Fruit fly (Drosophila melanogaster) whole organism, wandering third instar larva: ENCODE data around the gene Mettl14.

Experiments
- Abd-B ChIP-seq: fragments of >200 bp; optimal IDR thresholded peaks from 2 replicates; lab custom pipeline; 2017; ENCODE audit warnings: missing biosample characterization, missing genetic modification characterization
- CG32264 ChIP-seq: fragments of 200-800 bp; sonication (Bioruptor generic); optimal IDR thresholded peaks from 2 replicates; lab custom pipeline; 2016; ENCODE audit warnings: missing biosample characterization, missing genetic modification characterization
- CG9705 ChIP-seq: fragments of 200-800 bp; sonication (Bioruptor generic); optimal IDR thresholded peaks from 2 replicates; lab custom pipeline; 2018; ENCODE audit warnings: missing biosample characterization, mild to moderate bottlenecking, missing genetic modification characterization
- CrebA ChIP-seq: fragments of 200-800 bp; sonication (Bioruptor generic); optimal IDR thresholded peaks from 2 replicates; lab custom pipeline; 2016; ENCODE audit warnings: missing biosample characterization, mild to moderate bottlenecking, missing genetic modification characterization, borderline replicate concordance
- Dfd ChIP-seq: fragments of >200 bp; optimal IDR thresholded peaks from 2 replicates; lab custom pipeline; 2017; ENCODE audit warnings: missing biosample characterization, missing genetic modification characterization
- Dif ChIP-seq: fragments of 200-275, 200-300 bp; sonication (Bioruptor generic); optimal IDR thresholded peaks from 2 replicates; lab custom pipeline; 2018; ENCODE audit warnings: missing biosample characterization, missing genetic modification characterization; ENCODE audit not compliant: partially characterized antibody
- GATAd ChIP-seq: sonication (Bioruptor generic); optimal IDR thresholded peaks from 2 replicates; lab custom pipeline; 2016; ENCODE audit warnings: missing biosample characterization, missing genetic modification characterization
- HLH106 ChIP-seq: fragments of 200-800 bp; optimal IDR thresholded peaks from 3 replicates; lab custom pipeline; 2019; ENCODE audit warnings: missing biosample characterization, mild to moderate bottlenecking, missing genetic modification characterization, moderate library complexity
- Hnf4 ChIP-seq: fragments of 200-800 bp; sonication (Bioruptor generic); optimal IDR thresholded peaks from 2 replicates; lab custom pipeline; 2016; ENCODE audit warnings: missing biosample characterization, mild to moderate bottlenecking, missing genetic modification characterization
- Hr78 ChIP-seq: fragments of >200 bp; optimal IDR thresholded peaks from 2 replicates; lab custom pipeline; 2017; ENCODE audit warnings: missing biosample characterization, missing genetic modification characterization
- Hr83 ChIP-seq: fragments of 200-300 bp; sonication (Bioruptor generic); optimal IDR thresholded peaks from 2 replicates; lab custom pipeline; 2016; ENCODE audit warnings: missing biosample characterization, mild to moderate bottlenecking, missing genetic modification characterization, moderate library complexity; ENCODE audit not compliant: poor library complexity, severe bottlenecking
- Jra ChIP-seq: sonication (Bioruptor generic); optimal IDR thresholded peaks from 2 replicates; lab custom pipeline; 2016; ENCODE audit warnings: missing biosample characterization, missing genetic modification characterization
- Mio ChIP-seq: sonication (Bioruptor generic); optimal IDR thresholded peaks from 2 replicates; lab custom pipeline; 2016; ENCODE audit warnings: missing biosample characterization, missing genetic modification characterization
- Myc ChIP-seq: fragments of >200 bp; optimal IDR thresholded peaks from 2 replicates; lab custom pipeline; 2017
- N ChIP-seq: fragments of >200 bp; optimal IDR thresholded peaks from 2 replicates; lab custom pipeline; 2018; ENCODE audit warnings: missing biosample characterization, missing external identifiers, missing genetic modification characterization
- OdsH ChIP-seq: fragments of 200-800 bp; sonication (Bioruptor generic); optimal IDR thresholded peaks from 2 replicates; lab custom pipeline; 2016; ENCODE audit warnings: missing biosample characterization, mild to moderate bottlenecking, missing genetic modification characterization
- Rel ChIP-seq, 2 experiments: fragments of 200-800 bp; sonication (Bioruptor generic) in 1 of 2; optimal IDR thresholded peaks; 2 replicates in 1 of 2; 3 replicates in 1 of 2; lab custom pipeline; 2016 to 2019; ENCODE audit warnings: mild to moderate bottlenecking in 2 of 2, missing biosample characterization in 2 of 2, missing genetic modification characterization in 2 of 2, moderate library complexity in 1 of 2
- Sp1 ChIP-seq: fragments of 200-800 bp; sonication (Bioruptor generic); optimal IDR thresholded peaks from 3 replicates; lab custom pipeline; 2019; ENCODE audit warnings: missing biosample characterization, mild to moderate bottlenecking, missing genetic modification characterization, moderate library complexity
- Vsx2 ChIP-seq: fragments of 200-300, 225-300 bp; sonication (Bioruptor generic); optimal IDR thresholded peaks from 2 replicates; lab custom pipeline; 2018; ENCODE audit warnings: missing biosample characterization, missing genetic modification characterization; ENCODE audit not compliant: partially characterized antibody
- br ChIP-seq: fragments of 200-800 bp; sonication (Bioruptor generic); optimal IDR thresholded peaks from 2 replicates; lab custom pipeline; 2016; ENCODE audit warnings: missing biosample characterization, missing genetic modification characterization
- brk ChIP-seq: fragments of 200-800 bp; sonication (Bioruptor generic); optimal IDR thresholded peaks from 2 replicates; lab custom pipeline; 2016; ENCODE audit warnings: missing biosample characterization, mild to moderate bottlenecking, missing genetic modification characterization
- dl ChIP-seq, 2 experiments: fragments of 175-275, 200-275 bp in 1 of 2; fragments of 200-275 bp in 1 of 2; sonication (Bioruptor generic); optimal IDR thresholded peaks; lab custom pipeline; 2018; ENCODE audit warnings: mild to moderate bottlenecking in 2 of 2, missing biosample characterization in 2 of 2, missing genetic modification characterization in 2 of 2, moderate library complexity in 2 of 2; ENCODE audit not compliant: partially characterized antibody in 2 of 2, insufficient read depth in 1 of 2
- dmrt93B ChIP-seq: fragments of 200-800 bp; sonication (Bioruptor generic); optimal IDR thresholded peaks from 2 replicates; lab custom pipeline; 2018; ENCODE audit warnings: missing biosample characterization, mild to moderate bottlenecking, missing genetic modification characterization
- dsf ChIP-seq: sonication (Bioruptor generic); optimal IDR thresholded peaks from 2 replicates; lab custom pipeline; 2016; ENCODE audit warnings: missing biosample characterization, missing genetic modification characterization, borderline replicate concordance
- ey ChIP-seq: fragments of 200-800 bp; sonication (Bioruptor generic); optimal IDR thresholded peaks from 2 replicates; lab custom pipeline; 2016; ENCODE audit warnings: missing biosample characterization, missing genetic modification characterization
- foxo ChIP-seq, 2 experiments: fragments of 200-800 bp; sonication (Bioruptor generic); optimal IDR thresholded peaks; 2 replicates in 1 of 2; 3 replicates in 1 of 2; lab custom pipeline; 2016 to 2017; ENCODE audit warnings: missing biosample characterization in 2 of 2, missing genetic modification characterization in 2 of 2
- fru ChIP-seq: fragments of 200-800 bp; sonication (Bioruptor generic); optimal IDR thresholded peaks from 3 replicates; lab custom pipeline; 2016; ENCODE audit warnings: missing biosample characterization, mild to moderate bottlenecking, missing genetic modification characterization
- h ChIP-seq: fragments of 200-800 bp; sonication (Bioruptor generic); optimal IDR thresholded peaks from 3 replicates; lab custom pipeline; 2016; ENCODE audit warnings: missing biosample characterization, mild to moderate bottlenecking, missing genetic modification characterization
- jim ChIP-seq: fragments of 175-275, 200-325 bp; sonication (Bioruptor generic); optimal IDR thresholded peaks from 2 replicates; lab custom pipeline; 2016; ENCODE audit warnings: missing biosample characterization, mild to moderate bottlenecking, missing genetic modification characterization
- lola ChIP-seq: fragments of >200 bp; optimal IDR thresholded peaks from 2 replicates; lab custom pipeline; 2017; ENCODE audit warnings: missing biosample characterization, missing genetic modification characterization
- pan ChIP-seq: fragments of >200 bp; optimal IDR thresholded peaks from 2 replicates; lab custom pipeline; 2017
- psq ChIP-seq: fragments of 200-800 bp; sonication (Bioruptor generic); optimal IDR thresholded peaks from 3 replicates; lab custom pipeline; 2017; ENCODE audit warnings: missing biosample characterization, mild to moderate bottlenecking, missing genetic modification characterization, moderate library complexity
- rgr ChIP-seq: fragments of 200-800 bp; sonication (Bioruptor generic); optimal IDR thresholded peaks from 3 replicates; lab custom pipeline; 2016; ENCODE audit warnings: missing biosample characterization, mild to moderate bottlenecking, missing genetic modification characterization
- sage ChIP-seq: fragments of 200-800 bp; sonication (Bioruptor generic); optimal IDR thresholded peaks from 2 replicates; lab custom pipeline; 2016; ENCODE audit warnings: missing biosample characterization, mild to moderate bottlenecking, missing genetic modification characterization
- sv ChIP-seq: fragments of 200-800 bp; sonication (Bioruptor generic); optimal IDR thresholded peaks from 3 replicates; lab custom pipeline; 2016; ENCODE audit warnings: missing biosample characterization, missing genetic modification characterization
- tai ChIP-seq: sonication (Bioruptor generic); optimal IDR thresholded peaks from 2 replicates; lab custom pipeline; 2016; ENCODE audit warnings: missing biosample characterization, missing genetic modification characterization
- usp ChIP-seq: fragments of >200 bp; optimal IDR thresholded peaks from 2 replicates; lab custom pipeline; 2017; ENCODE audit warnings: missing biosample characterization, missing genetic modification characterization
- woc ChIP-seq: sonication (Bioruptor generic); optimal IDR thresholded peaks from 2 replicates; lab custom pipeline; 2016; ENCODE audit warnings: missing biosample characterization, mild to moderate bottlenecking, missing genetic modification characterization

The Mettl14 gene

DNA sequence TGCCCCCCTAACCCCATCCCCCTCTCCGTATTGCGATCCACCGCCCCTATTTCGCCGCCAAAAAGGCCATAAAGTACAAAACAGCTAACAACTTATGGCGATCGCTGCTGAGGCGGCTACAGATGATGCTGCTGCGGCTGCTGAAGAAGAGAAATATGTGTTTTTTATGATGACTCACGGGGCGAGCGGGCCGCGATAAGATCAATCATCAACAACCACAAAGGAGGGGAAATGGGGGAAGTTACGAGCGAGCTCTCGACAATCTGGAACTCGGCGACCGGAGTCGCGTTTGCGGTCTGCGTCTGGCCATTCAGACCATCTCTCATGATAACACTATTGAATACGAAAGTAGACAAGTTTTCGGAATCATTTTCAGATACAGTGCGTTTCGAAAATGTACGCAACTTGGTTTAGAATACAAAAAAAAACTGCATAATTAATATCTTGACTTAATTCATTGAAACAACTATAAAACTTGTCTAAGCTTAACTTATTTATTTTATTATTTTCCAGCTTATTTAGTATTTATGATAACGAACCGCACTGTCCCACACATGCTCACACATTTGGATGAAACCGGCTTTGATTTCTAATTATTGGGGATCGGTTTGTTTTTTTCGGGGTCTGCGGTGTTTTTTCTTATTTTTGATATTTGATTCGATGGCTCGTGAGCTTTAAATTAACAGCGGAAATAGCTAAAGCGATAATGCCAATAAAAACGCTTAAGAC is 15.9 kb upstream of the Mettl14 start:
- TF ChIP-seq HLH106 = peak; percentile 78
- peak; percentile 80 for TF ChIP-seq h (GFP tag; lab: Kevin White, UChicago)
- no peak for TF ChIP-seq Hr78 (GFP tag; lab: Kevin White, UChicago)
- TF ChIP-seq OdsH (GFP tag; lab: Kevin White, UChicago) = peak; percentile 86
- TF ChIP-seq Dif = no peak
- TF ChIP-seq Rel (GFP tag; optimal IDR thresholded peaks at IDR 0.05; lab: Kevin White, UChicago) = no peak
- TF ChIP-seq Rel (tag; optimal IDR thresholded peaks at IDR 0.05; lab: Kevin White, UChicago) = peak; percentile 32
- peak; percentile 62 for TF ChIP-seq CrebA (GFP tag; lab: Kevin White, UChicago)
- peak; percentile 78 for TF ChIP-seq fru
- peak; percentile 56 for TF ChIP-seq CG32264 (GFP tag; lab: Kevin White, UChicago)
- TF ChIP-seq dmrt93B (GFP tag; lab: Kevin White, UChicago) = peak; percentile 33
- TF ChIP-seq Sp1 (GFP tag; lab: Kevin White, UChicago) = peak; percentile 80
- peak; percentile 59 for TF ChIP-seq psq
- TF ChIP-seq jim (GFP tag; lab: Kevin White, UChicago) = no peak
- peak; percentile 55 for TF ChIP-seq woc (GFP tag; lab: Kevin White, UChicago)
- peak; percentile 54 for TF ChIP-seq Dfd (GFP tag; lab: Kevin White, UChicago)
- peak; percentile 84 for TF ChIP-seq rgr (GFP tag; lab: Kevin White, UChicago)
- TF ChIP-seq Hnf4 (GFP tag; lab: Kevin White, UChicago) = peak; percentile 78
- TF ChIP-seq Jra (GFP tag; lab: Kevin White, UChicago) = no peak
- no peak for TF ChIP-seq usp
- TF ChIP-seq N (GFP tag; lab: Kevin White, UChicago) = no peak
- no peak for TF ChIP-seq lola (GFP tag; lab: Kevin White, UChicago)
- no peak for TF ChIP-seq pan (lab: Kevin White, UChicago)
- TF ChIP-seq GATAd (GFP tag; lab: Kevin White, UChicago) = no peak
- no peak for TF ChIP-seq Vsx2
- no peak for TF ChIP-seq Mio
- TF ChIP-seq foxo (GFP tag; optimal IDR thresholded peaks at IDR 0.05; lab: Kevin White, UChicago) = peak; percentile 12 to 75
- TF ChIP-seq sage (GFP tag; lab: Kevin White, UChicago) = peak; percentile 3
- TF ChIP-seq Hr83 (GFP tag; lab: Kevin White, UChicago) = no peak
- TF ChIP-seq Myc (lab: Kevin White, UChicago) = no peak
- peak; percentile 96 for TF ChIP-seq sv (GFP tag; lab: Kevin White, UChicago)
- TF ChIP-seq dl (GFP tag; optimal IDR thresholded peaks at IDR 0.05; lab: Kevin White, UChicago; ENCODE audit: insufficient read depth in 1 of 2, partially characterized antibody in 2 of 2) = no peak
- TF ChIP-seq Abd-B (GFP tag; lab: Kevin White, UChicago) = no peak
- peak; percentile 26 for TF ChIP-seq dsf
- TF ChIP-seq tai (GFP tag; lab: Kevin White, UChicago) = peak; percentile 80
- peak; percentile 61 for TF ChIP-seq brk
- peak; percentile 88 for TF ChIP-seq ey (GFP tag; lab: Kevin White, UChicago)
- peak; percentile 83 for TF ChIP-seq br (GFP tag; lab: Kevin White, UChicago)
- peak; percentile 25 for TF ChIP-seq CG9705 (GFP tag; lab: Kevin White, UChicago)

DNA sequence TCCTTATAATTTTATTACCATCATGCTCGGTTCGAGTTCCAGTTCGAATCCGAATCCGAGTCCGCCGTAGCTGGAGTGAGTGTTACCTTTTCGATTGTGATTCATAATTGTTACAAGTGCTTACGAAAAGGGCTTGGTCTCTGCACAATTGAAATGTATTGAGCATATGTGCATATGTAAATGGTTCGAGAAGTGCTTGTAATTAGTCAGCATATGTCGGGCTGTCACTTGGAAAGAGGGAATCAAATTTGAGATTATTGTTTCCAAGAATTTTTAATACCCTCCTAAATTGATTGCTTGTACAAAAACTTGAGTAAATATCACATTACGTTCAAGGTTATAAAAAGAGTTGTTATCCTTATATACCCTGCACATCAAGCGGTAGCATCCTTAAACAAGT is 14.8 kb upstream of the Mettl14 start:
- TF ChIP-seq dsf = no peak
- no peak for TF ChIP-seq OdsH (GFP tag; lab: Kevin White, UChicago)
- TF ChIP-seq pan (lab: Kevin White, UChicago) = no peak
- peak; percentile 6 for TF ChIP-seq fru
- TF ChIP-seq Vsx2 = no peak
- no peak for TF ChIP-seq h (GFP tag; lab: Kevin White, UChicago)
- no peak for TF ChIP-seq Sp1 (GFP tag; lab: Kevin White, UChicago)
- no peak for TF ChIP-seq lola (GFP tag; lab: Kevin White, UChicago)
- no peak for TF ChIP-seq GATAd (GFP tag; lab: Kevin White, UChicago)
- no peak for TF ChIP-seq Hnf4 (GFP tag; lab: Kevin White, UChicago)
- no peak for TF ChIP-seq tai (GFP tag; lab: Kevin White, UChicago)
- TF ChIP-seq woc (GFP tag; lab: Kevin White, UChicago) = no peak
- TF ChIP-seq foxo (GFP tag; optimal IDR thresholded peaks at IDR 0.05; lab: Kevin White, UChicago) = no peak
- no peak for TF ChIP-seq N (GFP tag; lab: Kevin White, UChicago)
- TF ChIP-seq rgr (GFP tag; lab: Kevin White, UChicago) = peak; percentile 4
- TF ChIP-seq Dfd (GFP tag; lab: Kevin White, UChicago) = no peak
- TF ChIP-seq CG32264 (GFP tag; lab: Kevin White, UChicago) = no peak
